Worm (Caenorhabditis elegans): ENCODE measurements around the gene otub-3.

Gene otub-3

ce11 chrIV:8691486-8691885 lies 36.5 kb upstream of the otub-3 start, which contains the start of the genes hst-1 and ints-6 (continued):
- no peak for TF ChIP-seq lin-13 (GFP tag; optimal IDR thresholded peaks at IDR 0.05)
- TF ChIP-seq sox-4 (tag; optimal IDR thresholded peaks at IDR 0.05), result no peak
- TF ChIP-seq nhr-12 (tag; optimal IDR thresholded peaks at IDR 0.05), result no peak
- TF ChIP-seq lin-14 (GFP tag; optimal IDR thresholded peaks at IDR 0.05), result no peak
- no peak for TF ChIP-seq ceh-82 (tag; optimal IDR thresholded peaks at IDR 0.05)
- TF ChIP-seq ceh-90 (tag; optimal IDR thresholded peaks at IDR 0.05), result no peak
- TF ChIP-seq lir-3 (tag; optimal IDR thresholded peaks at IDR 0.05; ENCODE audit: poor library complexity), result no peak
- TF ChIP-seq nhr-84 (tag; optimal IDR thresholded peaks at IDR 0.05), result no peak
- no peak for TF ChIP-seq vab-15 (tag; optimal IDR thresholded peaks at IDR 0.05)
- no peak for TF ChIP-seq aly-2 (tag; optimal IDR thresholded peaks at IDR 0.05)
- TF ChIP-seq rnt-1 (tag; optimal IDR thresholded peaks at IDR 0.05), result no peak
- TF ChIP-seq dsc-1 (tag; optimal IDR thresholded peaks at IDR 0.05), result no peak
- no peak for TF ChIP-seq ztf-11 (tag; optimal IDR thresholded peaks at IDR 0.05)
- peak; percentile 76 for TF ChIP-seq F16B12.6 (tag; optimal IDR thresholded peaks at IDR 0.05)
- TF ChIP-seq tlp-1 (tag; optimal IDR thresholded peaks at IDR 0.05), result no peak
- TF ChIP-seq unc-86 (tag; optimal IDR thresholded peaks at IDR 0.05), result no peak
- no peak for TF ChIP-seq fos-1 (tag; optimal IDR thresholded peaks at IDR 0.05)
- no peak for TF ChIP-seq elt-2 (tag; optimal IDR thresholded peaks at IDR 0.05)
- no peak for TF ChIP-seq sup-37 (GFP tag; optimal IDR thresholded peaks at IDR 0.05)
- TF ChIP-seq fkh-8 (tag; optimal IDR thresholded peaks at IDR 0.05), result no peak
- peak; percentile 40 to 56 for TF ChIP-seq lsy-2 (tag; optimal IDR thresholded peaks at IDR 0.05)
- no peak for TF ChIP-seq pax-3 (tag; optimal IDR thresholded peaks at IDR 0.05)
- no peak for TF ChIP-seq ztf-4 (tag; optimal IDR thresholded peaks at IDR 0.05)
- no peak for TF ChIP-seq egl-13 (tag; optimal IDR thresholded peaks at IDR 0.05)
- peak; percentile 46 for TF ChIP-seq snu-23 (GFP tag; optimal IDR thresholded peaks at IDR 0.05)
- peak; percentile 51 for TF ChIP-seq mep-1 (tag; optimal IDR thresholded peaks at IDR 0.05)
- TF ChIP-seq grh-1 (GFP tag; IDR thresholded peaks at IDR 0.05), result no peak
- no peak for TF ChIP-seq snpc-4 (tag; optimal IDR thresholded peaks at IDR 0.05)
- no peak for TF ChIP-seq efl-3 (GFP tag; optimal IDR thresholded peaks at IDR 0.05)
- TF ChIP-seq unc-30 (tag; optimal IDR thresholded peaks at IDR 0.05), result no peak
- TF ChIP-seq egl-27 (tag; optimal IDR thresholded peaks at IDR 0.05), result no peak
- TF ChIP-seq hlh-17 (GFP tag; optimal IDR thresholded peaks at IDR 0.05; ENCODE audit: borderline replicate concordance), result no peak
- no peak for TF ChIP-seq Y116A8C.19 (tag; optimal IDR thresholded peaks at IDR 0.05; ENCODE audit: borderline replicate concordance)
- TF ChIP-seq fkh-10 (GFP tag; optimal IDR thresholded peaks at IDR 0.05), result no peak
- TF ChIP-seq nhr-47 (tag; optimal IDR thresholded peaks at IDR 0.05), result peak; percentile 32
- peak; percentile 41 for TF ChIP-seq skn-1 (tag; optimal IDR thresholded peaks at IDR 0.05)
- TF ChIP-seq sptf-1 (tag; optimal IDR thresholded peaks at IDR 0.05), result no peak
- no peak for TF ChIP-seq ces-1 (GFP tag; optimal IDR thresholded peaks at IDR 0.05)
- no peak for TF ChIP-seq nhr-90 (tag; optimal IDR thresholded peaks at IDR 0.05; ENCODE audit: poor library complexity)
- TF ChIP-seq mef-2 (tag; optimal IDR thresholded peaks at IDR 0.05), result no peak
- TF ChIP-seq dpl-1 (GFP tag; optimal IDR thresholded peaks at IDR 0.05), result peak in 2 of 3 experiments; percentile 27 to 56
- no peak for TF ChIP-seq C04F5.9 (tag; optimal IDR thresholded peaks at IDR 0.05)
- peak; percentile 14 to 35 for TF ChIP-seq efl-1 (optimal IDR thresholded peaks at IDR 0.05)
- TF ChIP-seq efl-1 (GFP tag; optimal IDR thresholded peaks at IDR 0.05 in 1 of 2), result peak; percentile 40 to 88
- TF ChIP-seq zag-1 (tag; optimal IDR thresholded peaks at IDR 0.05), result no peak
- no peak for TF ChIP-seq elt-3 (tag; optimal IDR thresholded peaks at IDR 0.05)
- TF ChIP-seq ama-1 (optimal IDR thresholded peaks at IDR 0.05), result no peak
- TF ChIP-seq nhr-28 (tag; optimal IDR thresholded peaks at IDR 0.05), result no peak
- TF ChIP-seq hlh-4 (tag; optimal IDR thresholded peaks at IDR 0.05), result no peak
- no peak for TF ChIP-seq nhr-85 (tag)
- TF ChIP-seq nhr-19 (GFP tag; conservative IDR thresholded peaks at IDR 0.05), result no peak
- TF ChIP-seq ets-5 (GFP tag; IDR thresholded peaks at IDR 0.05), result no peak
- TF ChIP-seq zip-4 (GFP tag; optimal IDR thresholded peaks at IDR 0.05), result no peak
- TF ChIP-seq pqm-1 (tag; optimal IDR thresholded peaks at IDR 0.05), result no peak
- TF ChIP-seq xbp-1 (tag; optimal IDR thresholded peaks at IDR 0.05), result peak; percentile 28

All from whole organism, L1 larva.